Fruit fly (Drosophila melanogaster) whole organism, prepupa: ENCODE data around the gene CG8326.

ENCODE experiments used
- Blimp-1 ChIP-seq: fragments of 200-800 bp; sonication (Bioruptor generic); optimal IDR thresholded peaks from 3 replicates; lab custom pipeline; 2017; ENCODE audit warnings: missing biosample characterization, missing genetic modification characterization, mild to moderate bottlenecking, moderate library complexity, missing genetic modification reagents
- CG10631 ChIP-seq: fragments of 200-800 bp; sonication (Bioruptor generic); optimal IDR thresholded peaks from 2 replicates; lab custom pipeline; 2016; ENCODE audit warnings: missing biosample characterization, missing genetic modification characterization
- CG10669 ChIP-seq: fragments of 200-800 bp; sonication (Bioruptor generic); optimal IDR thresholded peaks from 3 replicates; lab custom pipeline; 2018; ENCODE audit warnings: missing biosample characterization, mild to moderate bottlenecking, missing genetic modification characterization, moderate library complexity
- CG11294 ChIP-seq: fragments of 200-800 bp; sonication (Bioruptor generic); IDR thresholded peaks from 2 replicates; pipeline ENCODE4 v1.3.6; 2022; ENCODE audit warnings: missing biosample characterization, missing genetic modification characterization
- CG11762 ChIP-seq: fragments of 200-800 bp; sonication (Bioruptor generic); optimal IDR thresholded peaks from 3 replicates; lab custom pipeline; 2016; ENCODE audit warnings: missing biosample characterization, missing genetic modification characterization; ENCODE audit not compliant: insufficient read depth
- CG15336 ChIP-seq: fragments of 200-800 bp; sonication (Bioruptor generic); IDR thresholded peaks from 2 replicates; pipeline ENCODE4 v1.3.6; 2022; ENCODE audit warnings: missing biosample characterization, missing genetic modification characterization
- CG31627 ChIP-seq: fragments of 200-800 bp; sonication (Bioruptor generic); optimal IDR thresholded peaks from 3 replicates; lab custom pipeline; 2016; ENCODE audit warnings: missing biosample characterization, missing genetic modification characterization
- CG32006 ChIP-seq: fragments of 200-800 bp; sonication (Bioruptor generic); optimal IDR thresholded peaks from 3 replicates; lab custom pipeline; 2017; ENCODE audit warnings: missing biosample characterization, mild to moderate bottlenecking, missing genetic modification characterization
- CG34406 ChIP-seq: fragments of 200-800 bp; sonication (Bioruptor generic); optimal IDR thresholded peaks from 3 replicates; lab custom pipeline; 2016; ENCODE audit warnings: missing biosample characterization, missing genetic modification characterization
- CG3919 ChIP-seq: fragments of 200-800 bp; sonication (Bioruptor generic); optimal IDR thresholded peaks from 3 replicates; lab custom pipeline; 2016; ENCODE audit warnings: missing biosample characterization, missing genetic modification characterization
- CG6163 ChIP-seq: fragments of 200-800 bp; sonication (Bioruptor generic); IDR thresholded peaks from 3 replicates; pipeline ENCODE4 v1.3.6; 2022; ENCODE audit warnings: missing biosample characterization, missing genetic modification characterization
- CG6276 ChIP-seq: fragments of 200-800 bp; sonication (Bioruptor generic); optimal IDR thresholded peaks from 2 replicates; lab custom pipeline; 2017; ENCODE audit warnings: missing biosample characterization, mild to moderate bottlenecking, missing genetic modification characterization
- CG6792 ChIP-seq: fragments of 200-800 bp; sonication (Bioruptor generic); optimal IDR thresholded peaks from 3 replicates; lab custom pipeline; 2016; ENCODE audit warnings: missing biosample characterization, missing genetic modification characterization
- CG6808 ChIP-seq: fragments of 200-800 bp; sonication (Bioruptor generic); optimal IDR thresholded peaks from 3 replicates; lab custom pipeline; 2017; ENCODE audit warnings: missing biosample characterization, missing genetic modification characterization, mild to moderate bottlenecking, moderate library complexity, missing genetic modification reagents
- CG6854 ChIP-seq: fragments of 200-800 bp; sonication (Bioruptor generic); optimal IDR thresholded peaks from 2 replicates; lab custom pipeline; 2017; ENCODE audit warnings: missing biosample characterization, mild to moderate bottlenecking, missing genetic modification characterization
- CG7368 ChIP-seq: fragments of 200-800 bp; sonication (Bioruptor generic); optimal IDR thresholded peaks from 3 replicates; lab custom pipeline; 2016; ENCODE audit warnings: missing biosample characterization, missing genetic modification characterization
- CG8319 ChIP-seq: fragments of 200-800 bp; sonication (Bioruptor generic); optimal IDR thresholded peaks from 3 replicates; lab custom pipeline; 2016; ENCODE audit warnings: missing biosample characterization, missing genetic modification characterization
- CG8632 ChIP-seq: fragments of 200-800 bp; sonication (Bioruptor generic); optimal IDR thresholded peaks from 3 replicates; lab custom pipeline; 2016; ENCODE audit warnings: missing biosample characterization, missing genetic modification characterization
- CG9139 ChIP-seq: fragments of 200-800 bp; sonication (Bioruptor generic); optimal IDR thresholded peaks from 3 replicates; lab custom pipeline; 2017; ENCODE audit warnings: missing biosample characterization, mild to moderate bottlenecking, missing genetic modification characterization
- Eip75B ChIP-seq: fragments of 200-800 bp; sonication (Bioruptor generic); optimal IDR thresholded peaks from 3 replicates; lab custom pipeline; 2016; ENCODE audit warnings: missing biosample characterization, missing genetic modification characterization
- Eip78C ChIP-seq: fragments of 200-800 bp; sonication (Bioruptor generic); peaks from one replicate; lab custom pipeline; 2016; ENCODE audit warnings: missing biosample characterization, missing genetic modification characterization
- Ets21C ChIP-seq: fragments of 200-800 bp; sonication (Bioruptor generic); optimal IDR thresholded peaks from 3 replicates; lab custom pipeline; 2016; ENCODE audit warnings: missing biosample characterization, missing genetic modification characterization
- Ets96B ChIP-seq: fragments of 200-800 bp; optimal IDR thresholded peaks from 2 replicates; lab custom pipeline; 2019; ENCODE audit warnings: missing biosample characterization, mild to moderate bottlenecking, missing genetic modification characterization, moderate library complexity
- Gug ChIP-seq: fragments of 200-800 bp; sonication (Bioruptor generic); IDR thresholded peaks from 2 replicates; pipeline ENCODE4 v1.3.6; 2022; ENCODE audit warnings: missing biosample characterization, missing genetic modification characterization
- Hr39 ChIP-seq: fragments of 200-800 bp; sonication (Bioruptor generic); optimal IDR thresholded peaks from 2 replicates; lab custom pipeline; 2016; ENCODE audit warnings: missing biosample characterization, missing genetic modification characterization
- Hr4 ChIP-seq: fragments of 200-800 bp; sonication (Bioruptor generic); optimal IDR thresholded peaks from 3 replicates; lab custom pipeline; 2016; ENCODE audit warnings: missing biosample characterization, missing genetic modification characterization
- OdsH ChIP-seq: fragments of 200-800 bp; sonication (Bioruptor generic); optimal IDR thresholded peaks from 3 replicates; lab custom pipeline; 2016; ENCODE audit warnings: missing biosample characterization, missing genetic modification characterization
- Smox ChIP-seq: fragments of 200-800 bp; sonication (Bioruptor generic); optimal IDR thresholded peaks from 3 replicates; lab custom pipeline; 2016; ENCODE audit warnings: missing biosample characterization, missing genetic modification characterization
- Sox102F ChIP-seq: fragments of 200-800 bp; sonication (Bioruptor generic); optimal IDR thresholded peaks from 2 replicates; lab custom pipeline; 2016; ENCODE audit warnings: missing biosample characterization, mild to moderate bottlenecking, missing genetic modification characterization
- Sox14 ChIP-seq: fragments of 200-800 bp; sonication (Bioruptor generic); optimal IDR thresholded peaks from 3 replicates; lab custom pipeline; 2016; ENCODE audit warnings: missing biosample characterization, missing genetic modification characterization
- achi ChIP-seq: fragments of 200-800 bp; sonication (Bioruptor generic); optimal IDR thresholded peaks from 3 replicates; lab custom pipeline; 2016; ENCODE audit warnings: missing biosample characterization, missing genetic modification characterization
- acj6 ChIP-seq: fragments of 200-800 bp; sonication (Bioruptor generic); optimal IDR thresholded peaks from 3 replicates; lab custom pipeline; 2016; ENCODE audit warnings: missing biosample characterization, missing genetic modification characterization
- dac ChIP-seq: fragments of 200-800 bp; sonication (Bioruptor generic); optimal IDR thresholded peaks from 2 replicates; lab custom pipeline; 2017; ENCODE audit warnings: missing biosample characterization, mild to moderate bottlenecking, missing genetic modification characterization
- esn ChIP-seq: fragments of 200-800 bp; sonication (Bioruptor generic); optimal IDR thresholded peaks from 2 replicates; lab custom pipeline; 2016; ENCODE audit warnings: missing biosample characterization, mild to moderate bottlenecking, missing genetic modification characterization, moderate library complexity
- fkh ChIP-seq: fragments of 200-800 bp; sonication (Bioruptor generic); optimal IDR thresholded peaks from 3 replicates; lab custom pipeline; 2017; ENCODE audit warnings: missing biosample characterization, mild to moderate bottlenecking, missing genetic modification characterization, moderate library complexity
- lz ChIP-seq: fragments of 200-800 bp; sonication (Bioruptor generic); optimal IDR thresholded peaks from 3 replicates; lab custom pipeline; 2016; ENCODE audit warnings: missing biosample characterization, missing genetic modification characterization
- pdm3 ChIP-seq: fragments of 200-800 bp; sonication (Bioruptor generic); optimal IDR thresholded peaks from 3 replicates; lab custom pipeline; 2016; ENCODE audit warnings: missing biosample characterization, missing genetic modification characterization
- spab ChIP-seq: fragments of 200-800 bp; sonication (Bioruptor generic); optimal IDR thresholded peaks from 2 replicates; lab custom pipeline; 2017; ENCODE audit warnings: missing biosample characterization, mild to moderate bottlenecking, missing genetic modification characterization, missing genetic modification reagents
- svp ChIP-seq: fragments of 200-800 bp; sonication (Bioruptor generic); peaks from one replicate; lab custom pipeline; 2016; ENCODE audit warnings: missing biosample characterization, missing genetic modification characterization
- topi ChIP-seq: fragments of 200-800 bp; sonication (Bioruptor generic); optimal IDR thresholded peaks from 3 replicates; lab custom pipeline; 2016; ENCODE audit warnings: missing biosample characterization, missing genetic modification characterization
- vri ChIP-seq: fragments of 200-800 bp; sonication (Bioruptor generic); optimal IDR thresholded peaks from 3 replicates; lab custom pipeline; 2016; ENCODE audit warnings: missing biosample characterization, mild to moderate bottlenecking, missing genetic modification characterization

CG8326 gene

DNA sequence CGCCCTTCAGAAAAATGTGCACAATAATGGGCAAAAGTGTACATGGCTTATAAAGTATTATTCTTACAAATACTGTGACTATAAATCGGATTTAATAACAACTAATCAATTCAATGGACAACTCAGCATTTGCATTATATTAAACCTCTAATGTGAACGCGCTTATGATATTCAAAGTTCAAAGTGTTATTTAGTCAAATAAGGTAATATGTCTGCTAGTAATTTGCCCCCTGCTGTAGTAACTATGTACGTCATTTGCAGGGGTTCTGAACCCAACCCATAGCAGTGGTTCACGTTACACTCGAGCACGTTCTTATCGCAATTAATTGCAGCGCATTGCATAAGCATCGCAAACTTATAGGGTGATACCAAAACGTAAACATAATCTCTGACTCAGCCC, 41.2 kb downstream of the CG8326 start:
- TF ChIP-seq CG3919 (GFP tag; lab: Kevin White, UChicago): no peak
- no peak for TF ChIP-seq CG9139 (GFP tag; lab: Kevin White, UChicago)
- TF ChIP-seq Ets21C (GFP tag; lab: Kevin White, UChicago): no peak
- TF ChIP-seq CG10631 (GFP tag; lab: Kevin White, UChicago): peak; percentile 5
- no peak for TF ChIP-seq fkh (GFP tag; lab: Kevin White, UChicago)
- TF ChIP-seq CG8632 (GFP tag; lab: Kevin White, UChicago): peak; percentile 27
- TF ChIP-seq OdsH (GFP tag; lab: Kevin White, UChicago): peak; percentile 36
- TF ChIP-seq Ets96B (tag; lab: Kevin White, UChicago): peak; percentile 26
- TF ChIP-seq CG8319 (GFP tag; lab: Kevin White, UChicago): no peak
- peak; percentile 25 for TF ChIP-seq CG31627 (GFP tag; lab: Kevin White, UChicago)
- peak; percentile 5 for TF ChIP-seq Smox (GFP tag; lab: Kevin White, UChicago)
- peak; percentile 55 for TF ChIP-seq Eip78C (GFP tag; lab: Kevin White, UChicago)
- peak; percentile 82 for TF ChIP-seq vri (GFP tag; lab: Kevin White, UChicago)
- TF ChIP-seq CG10669 (GFP tag; lab: Kevin White, UChicago): peak; percentile 15
- TF ChIP-seq esn: peak; percentile 47
- TF ChIP-seq lz (GFP tag; lab: Kevin White, UChicago): peak; percentile 38
- peak; percentile 11 for TF ChIP-seq CG6276 (GFP tag; lab: Kevin White, UChicago)
- TF ChIP-seq Sox14 (GFP tag; lab: Kevin White, UChicago): peak; percentile 11
- peak; percentile 44 for TF ChIP-seq CG32006 (GFP tag; lab: Kevin White, UChicago)
- no peak for TF ChIP-seq spab (GFP tag; lab: Kevin White, UChicago)
- no peak for TF ChIP-seq Blimp-1 (GFP tag; lab: Kevin White, UChicago)
- no peak for TF ChIP-seq CG6854 (GFP tag; lab: Kevin White, UChicago)
- TF ChIP-seq CG11294 (GFP tag; lab: Robert Waterston, UW): no peak
- peak; percentile 19 for TF ChIP-seq Hr39 (GFP tag; lab: Kevin White, UChicago)
- TF ChIP-seq pdm3 (GFP tag; lab: Kevin White, UChicago): peak; percentile 41
- TF ChIP-seq acj6: peak; percentile 11
- TF ChIP-seq CG34406 (GFP tag; lab: Kevin White, UChicago): peak; percentile 8
- TF ChIP-seq CG6792 (GFP tag; lab: Kevin White, UChicago): peak; percentile 32
- TF ChIP-seq topi (GFP tag; lab: Kevin White, UChicago): no peak
- TF ChIP-seq Hr4 (GFP tag; lab: Kevin White, UChicago): peak; percentile 26
- peak; percentile 30 for TF ChIP-seq CG6808 (GFP tag; lab: Kevin White, UChicago)
- TF ChIP-seq achi (GFP tag; lab: Kevin White, UChicago): peak; percentile 12
- 0 out of 2 replicates have a peak, but pooled peaks have one; percentile 20 for TF ChIP-seq CG15336 (GFP tag; lab: Robert Waterston, UW)
- TF ChIP-seq Eip75B: peak; percentile 5

DNA sequence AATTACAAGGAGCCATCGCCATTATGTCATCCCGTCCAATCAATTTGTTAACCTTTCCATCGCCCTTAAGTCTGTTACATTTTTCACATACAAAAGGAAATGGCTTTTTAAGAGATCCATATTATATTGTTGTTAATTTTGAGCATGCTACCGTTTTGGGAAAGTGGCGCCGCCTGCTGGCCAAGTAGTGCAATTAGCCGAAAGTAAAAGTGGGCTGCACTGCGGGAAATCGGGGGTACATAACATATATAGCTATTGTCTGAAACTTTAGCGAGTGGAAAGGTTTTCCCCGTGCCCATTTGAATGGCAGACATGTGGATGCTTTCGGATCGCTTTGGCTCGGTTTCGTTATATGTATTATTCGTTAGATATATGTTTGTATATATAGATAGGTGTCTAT, 43.4 kb downstream of the CG8326 start:
- TF ChIP-seq CG11762 (GFP tag; lab: Kevin White, UChicago): no peak
- TF ChIP-seq acj6: no peak
- TF ChIP-seq CG3919 (GFP tag; lab: Kevin White, UChicago): no peak
- TF ChIP-seq CG7368: no peak
- TF ChIP-seq Eip75B: no peak
- no peak for TF ChIP-seq achi (GFP tag; lab: Kevin White, UChicago)
- no peak for TF ChIP-seq CG32006 (GFP tag; lab: Kevin White, UChicago)
- TF ChIP-seq svp (GFP tag; lab: Kevin White, UChicago): no peak
- no peak for TF ChIP-seq Gug (GFP tag; lab: Robert Waterston, UW)
- no peak for TF ChIP-seq CG6808 (GFP tag; lab: Kevin White, UChicago)
- no peak for TF ChIP-seq dac (GFP tag; lab: Kevin White, UChicago)
- TF ChIP-seq CG6163 (GFP tag; lab: Robert Waterston, UW): no peak
- no peak for TF ChIP-seq spab (GFP tag; lab: Kevin White, UChicago)
- TF ChIP-seq CG15336 (GFP tag; lab: Robert Waterston, UW): no peak
- TF ChIP-seq Blimp-1 (GFP tag; lab: Kevin White, UChicago): no peak
- TF ChIP-seq CG10669 (GFP tag; lab: Kevin White, UChicago): no peak
- TF ChIP-seq Sox102F (GFP tag; lab: Kevin White, UChicago): no peak
- TF ChIP-seq topi (GFP tag; lab: Kevin White, UChicago): no peak
- TF ChIP-seq CG6276 (GFP tag; lab: Kevin White, UChicago): no peak
